Fruit fly (Drosophila melanogaster) whole organism, embryonic: ENCODE data around the gene Lim3.

ENCODE experiments used
- ATbp ChIP-seq: fragments of 200-800 bp; sonication (Bioruptor generic); optimal IDR thresholded peaks from 2 replicates; lab custom pipeline; 2017; ENCODE audit warnings: missing biosample characterization, mild to moderate bottlenecking, missing genetic modification characterization, missing genetic modification reagents
- Bdp1 ChIP-seq: fragments of 200-800 bp; sonication (Bioruptor generic); optimal IDR thresholded peaks from 3 replicates; lab custom pipeline; 2016; ENCODE audit warnings: missing biosample characterization, missing genetic modification characterization
- C15 ChIP-seq: fragments of 200-800 bp; sonication (Bioruptor generic); IDR thresholded peaks from 3 replicates; pipeline ENCODE4 v1.3.6; 2022; ENCODE audit warnings: missing biosample characterization, missing genetic modification characterization
- CG10274 ChIP-seq: fragments of 200-800 bp; sonication (Bioruptor generic); optimal IDR thresholded peaks from 3 replicates; lab custom pipeline; 2017; ENCODE audit warnings: missing biosample characterization, mild to moderate bottlenecking, missing genetic modification characterization
- CG10654 ChIP-seq: fragments of 200-800 bp; sonication (Bioruptor generic); optimal IDR thresholded peaks from 2 replicates; lab custom pipeline; 2016; ENCODE audit warnings: missing biosample characterization, missing genetic modification characterization
- CG12104 ChIP-seq: fragments of 200-800 bp; sonication (Bioruptor generic); optimal IDR thresholded peaks from 3 replicates; lab custom pipeline; 2016; ENCODE audit warnings: missing biosample characterization, missing genetic modification characterization
- CG12744 ChIP-seq: fragments of 200-800 bp; sonication (Bioruptor generic); optimal IDR thresholded peaks from 2 replicates; lab custom pipeline; 2016; ENCODE audit warnings: missing biosample characterization, missing genetic modification characterization
- CG1529 ChIP-seq: fragments of 200-800 bp; sonication (Bioruptor generic); optimal IDR thresholded peaks from 3 replicates; lab custom pipeline; 2018; ENCODE audit warnings: missing biosample characterization, missing genetic modification characterization
- CG15601 ChIP-seq: fragments of 200-800 bp; sonication (Bioruptor generic); optimal IDR thresholded peaks from 3 replicates; lab custom pipeline; 2019; ENCODE audit warnings: missing biosample characterization, mild to moderate bottlenecking, missing genetic modification characterization, moderate library complexity
- CG16815 ChIP-seq: fragments of 200-800 bp; sonication (Bioruptor generic); optimal IDR thresholded peaks from 3 replicates; lab custom pipeline; 2017; ENCODE audit warnings: missing biosample characterization, mild to moderate bottlenecking, missing genetic modification characterization
- CG31365 ChIP-seq: fragments of 200-800 bp; sonication (Bioruptor generic); optimal IDR thresholded peaks from 2 replicates; lab custom pipeline; 2018; ENCODE audit warnings: missing biosample characterization, mild to moderate bottlenecking, missing genetic modification characterization
- CG4854 ChIP-seq: fragments of 200-800 bp; sonication (Bioruptor generic); optimal IDR thresholded peaks from 2 replicates; lab custom pipeline; 2016; ENCODE audit warnings: missing biosample characterization, missing genetic modification characterization, inconsistent platforms
- CG6272 ChIP-seq: fragments of 200-800 bp; sonication (Bioruptor generic); IDR thresholded peaks from 2 replicates; pipeline ENCODE4 v1.3.6; 2022; ENCODE audit warnings: missing biosample characterization, missing genetic modification characterization
- CG6654 ChIP-seq: fragments of 200-800 bp; sonication (Bioruptor generic); optimal IDR thresholded peaks from 2 replicates; lab custom pipeline; 2017; ENCODE audit warnings: missing biosample characterization, mild to moderate bottlenecking, missing genetic modification characterization
- CG9932 ChIP-seq: fragments of 200-800 bp; sonication (Bioruptor generic); IDR thresholded peaks from 2 replicates; pipeline ENCODE4 v1.3.6; 2022; ENCODE audit warnings: missing biosample characterization, missing genetic modification characterization
- CTCF ChIP-seq: fragments of 200-800 bp; sonication (Bioruptor generic); optimal IDR thresholded peaks from 2 replicates; lab custom pipeline; 2017; ENCODE audit warnings: missing biosample characterization, mild to moderate bottlenecking, missing genetic modification characterization, moderate library complexity
- D19A ChIP-seq: fragments of 200-800 bp; optimal IDR thresholded peaks from 3 replicates; lab custom pipeline; 2019; ENCODE audit warnings: missing biosample characterization, mild to moderate bottlenecking, missing genetic modification characterization, moderate library complexity
- Dbx ChIP-seq: fragments of 200-800 bp; sonication (Bioruptor generic); IDR thresholded peaks from 3 replicates; pipeline ENCODE4 v1.3.6; 2022; ENCODE audit warnings: missing biosample characterization, missing genetic modification characterization
- Doc3 ChIP-seq: fragments of 200-800 bp; sonication (Bioruptor generic); IDR thresholded peaks from 3 replicates; pipeline ENCODE4 v1.3.6; 2022; ENCODE audit warnings: missing biosample characterization, missing genetic modification characterization; ENCODE audit not compliant: partially characterized antibody
- Eip74EF ChIP-seq, 2 experiments: fragments of 200-800 bp in 1 of 2; fragments of >200 bp in 1 of 2; sonication (Bioruptor generic) in 1 of 2; optimal IDR thresholded peaks; 2 replicates each; lab custom pipeline; 2017 to 2019; ENCODE audit warnings: missing biosample characterization in 2 of 2, missing genetic modification characterization in 2 of 2, mild to moderate bottlenecking in 1 of 2, moderate library complexity in 1 of 2
- Elba2 ChIP-seq: fragments of 200-800 bp; sonication (Bioruptor generic); optimal IDR thresholded peaks from 3 replicates; lab custom pipeline; 2016; ENCODE audit warnings: missing biosample characterization, missing genetic modification characterization
- GATAe ChIP-seq: fragments of 200-800 bp; sonication (Bioruptor generic); conservative IDR thresholded peaks from 2 replicates; pipeline ENCODE4 v1.3.6; 2022; ENCODE audit warnings: missing biosample characterization, missing genetic modification characterization
- HmgD ChIP-seq: fragments of 200-800 bp; sonication (Bioruptor generic); optimal IDR thresholded peaks from 3 replicates; lab custom pipeline; 2016; ENCODE audit warnings: missing biosample characterization, missing genetic modification characterization
- HmgZ ChIP-seq: fragments of 200-800 bp; sonication (Bioruptor generic); optimal IDR thresholded peaks from 2 replicates; lab custom pipeline; 2018; ENCODE audit warnings: missing biosample characterization, mild to moderate bottlenecking, missing genetic modification characterization
- Hsf ChIP-seq: fragments of 200-800 bp; sonication (Bioruptor generic); optimal IDR thresholded peaks from 3 replicates; lab custom pipeline; 2016; ENCODE audit warnings: missing biosample characterization, missing genetic modification characterization
- Kr ChIP-seq: fragments of 200-800 bp; sonication (Bioruptor generic); optimal IDR thresholded peaks from 2 replicates; lab custom pipeline; 2017; ENCODE audit warnings: missing biosample characterization, mild to moderate bottlenecking, missing genetic modification characterization
- MTF-1 ChIP-seq: fragments of 200-800 bp; sonication (Bioruptor generic); optimal IDR thresholded peaks from 2 replicates; lab custom pipeline; 2018; ENCODE audit warnings: missing biosample characterization, mild to moderate bottlenecking, missing genetic modification characterization, borderline replicate concordance
- Mrtf ChIP-seq: fragments of 200-800 bp; sonication (Bioruptor generic); IDR thresholded peaks from 3 replicates; pipeline ENCODE4 v1.3.6; 2022; ENCODE audit warnings: missing biosample characterization, missing genetic modification characterization
- Opbp ChIP-seq: fragments of 200-800 bp; sonication (Bioruptor generic); IDR thresholded peaks from 3 replicates; pipeline ENCODE4 v1.3.6; 2022; ENCODE audit warnings: missing biosample characterization, missing genetic modification characterization; ENCODE audit not compliant: partially characterized antibody
- Sry-δ ChIP-seq: fragments of 200-800 bp; sonication (Bioruptor generic); optimal IDR thresholded peaks from 2 replicates; lab custom pipeline; 2016; ENCODE audit warnings: missing biosample characterization, missing genetic modification characterization
- Xbp1 ChIP-seq: fragments of 200-800 bp; sonication (Bioruptor generic); optimal IDR thresholded peaks from 3 replicates; lab custom pipeline; 2016; ENCODE audit warnings: missing biosample characterization, mild to moderate bottlenecking, missing genetic modification characterization
- abd-A ChIP-seq: fragments of 200-800 bp; sonication (Bioruptor generic); optimal IDR thresholded peaks from 3 replicates; lab custom pipeline; 2019; ENCODE audit warnings: missing biosample characterization, mild to moderate bottlenecking, missing genetic modification characterization, moderate library complexity
- az2 ChIP-seq: fragments of 200-800 bp; sonication (Bioruptor generic); optimal IDR thresholded peaks from 3 replicates; lab custom pipeline; 2016; ENCODE audit warnings: missing biosample characterization, missing genetic modification characterization
- bcd ChIP-seq: fragments of 200-800 bp; sonication (Bioruptor generic); optimal IDR thresholded peaks from 2 replicates; lab custom pipeline; 2017; ENCODE audit warnings: missing biosample characterization, mild to moderate bottlenecking, missing genetic modification characterization
- cato ChIP-seq: fragments of 200-800 bp; sonication (Bioruptor generic); optimal IDR thresholded peaks from 2 replicates; lab custom pipeline; 2016; ENCODE audit warnings: missing biosample characterization, missing genetic modification characterization, borderline replicate concordance
- chm ChIP-seq: fragments of 200-800 bp; sonication (Bioruptor generic); IDR thresholded peaks from 2 replicates; pipeline ENCODE4 v1.3.6; 2022; ENCODE audit warnings: missing biosample characterization, missing genetic modification characterization
- chn ChIP-seq: fragments of 200-800 bp; sonication (Bioruptor generic); optimal IDR thresholded peaks from 2 replicates; lab custom pipeline; 2016; ENCODE audit warnings: missing biosample characterization, missing genetic modification characterization
- croc ChIP-seq: fragments of 200-800 bp; sonication (Bioruptor generic); conservative IDR thresholded peaks from 3 replicates; pipeline ENCODE4 v1.3.6; 2022; ENCODE audit warnings: missing biosample characterization, missing genetic modification characterization
- esg ChIP-seq: fragments of 200-800 bp; sonication (Bioruptor generic); conservative IDR thresholded peaks from 2 replicates; pipeline ENCODE4 v1.3.6; 2022; ENCODE audit warnings: missing biosample characterization, missing genetic modification characterization
- exex ChIP-seq: fragments of 200-800 bp; sonication (Bioruptor generic); optimal IDR thresholded peaks from 4 replicates; lab custom pipeline; 2018; ENCODE audit warnings: missing biosample characterization, mild to moderate bottlenecking, missing genetic modification characterization, moderate library complexity
- fd102C ChIP-seq: fragments of 200-800 bp; sonication (Bioruptor generic); optimal IDR thresholded peaks from 2 replicates; lab custom pipeline; 2018; ENCODE audit warnings: missing biosample characterization, mild to moderate bottlenecking, missing genetic modification characterization, moderate library complexity
- fd3F ChIP-seq: fragments of 200-800 bp; sonication (Bioruptor generic); optimal IDR thresholded peaks from 2 replicates; lab custom pipeline; 2018; ENCODE audit warnings: missing biosample characterization, mild to moderate bottlenecking, missing genetic modification characterization, moderate library complexity
- jigr1 ChIP-seq: fragments of 200-800 bp; sonication (Bioruptor generic); IDR thresholded peaks from 3 replicates; pipeline ENCODE4 v1.3.6; 2022; ENCODE audit warnings: missing biosample characterization, missing genetic modification characterization
- jing ChIP-seq: fragments of 200-800 bp; sonication (Bioruptor generic); optimal IDR thresholded peaks from 2 replicates; lab custom pipeline; 2018; ENCODE audit warnings: missing biosample characterization, mild to moderate bottlenecking, missing genetic modification characterization
- nmo ChIP-seq: fragments of 200-800 bp; sonication (Bioruptor generic); optimal IDR thresholded peaks from 2 replicates; lab custom pipeline; 2018; ENCODE audit warnings: missing biosample characterization, mild to moderate bottlenecking, missing genetic modification characterization, moderate library complexity
- oc ChIP-seq: fragments of 200-800 bp; sonication (Bioruptor generic); optimal IDR thresholded peaks from 2 replicates; lab custom pipeline; 2018; ENCODE audit warnings: missing biosample characterization, mild to moderate bottlenecking, missing genetic modification characterization, moderate library complexity
- odd ChIP-seq: fragments of 200-800 bp; sonication (Bioruptor generic); optimal IDR thresholded peaks from 2 replicates; lab custom pipeline; 2017; ENCODE audit warnings: missing biosample characterization, mild to moderate bottlenecking, missing genetic modification characterization
- sd ChIP-seq: fragments of 200-800 bp; sonication (Bioruptor generic); optimal IDR thresholded peaks from 3 replicates; lab custom pipeline; 2018; ENCODE audit warnings: missing biosample characterization, mild to moderate bottlenecking, missing genetic modification characterization, moderate library complexity
- seq ChIP-seq: fragments of 200-800 bp; sonication (Bioruptor generic); IDR thresholded peaks from 2 replicates; pipeline ENCODE4 v1.3.6; 2022; ENCODE audit warnings: missing biosample characterization, missing genetic modification characterization
- slbo ChIP-seq: fragments of 200-800 bp; sonication (Bioruptor generic); IDR thresholded peaks from 2 replicates; pipeline ENCODE4 v1.3.6; 2022; ENCODE audit warnings: missing biosample characterization, missing genetic modification characterization
- so ChIP-seq: fragments of 200-800 bp; sonication (Bioruptor generic); IDR thresholded peaks from 3 replicates; pipeline ENCODE4 v1.3.6; 2022; ENCODE audit warnings: missing biosample characterization, missing genetic modification characterization
- vfl ChIP-seq: fragments of 200-800 bp; sonication (Bioruptor generic); optimal IDR thresholded peaks from 2 replicates; lab custom pipeline; 2016; ENCODE audit warnings: missing biosample characterization, missing genetic modification characterization
- yki ChIP-seq: fragments of >200 bp; optimal IDR thresholded peaks from 3 replicates; lab custom pipeline; 2018

Lim3 gene

dm6 chr2L:19033288-19033687 is 74.9 kb downstream of the Lim3 start, which contains the start of gene hook (continued):
- TF ChIP-seq fd102C (no peak), CG12744 (GFP tag; lab: Kevin White, UChicago) (no peak), CG16815 (GFP tag; lab: Kevin White, UChicago) (no peak), vfl (no peak), CG10274 (GFP tag; lab: Kevin White, UChicago) (no peak), CTCF (GFP tag; lab: Kevin White, UChicago) (no peak), CG9932 (no peak), slbo (GFP tag; lab: Robert Waterston, UW) (no peak), seq (GFP tag; lab: Robert Waterston, UW) (no peak), CG6654 (GFP tag; lab: Kevin White, UChicago) (no peak), so (GFP tag; lab: Robert Waterston, UW) (no peak), croc (GFP tag; lab: Robert Waterston, UW) (no peak), esg (GFP tag; lab: Robert Waterston, UW) (no peak), jigr1 (no peak), Sry-δ (peak; percentile 61), D19A (tag; lab: Kevin White, UChicago) (no peak), bcd (no peak), Eip74EF (GFP tag; optimal IDR thresholded peaks at IDR 0.05; lab: Kevin White, UChicago) (no peak), Xbp1 (GFP tag; lab: Kevin White, UChicago) (no peak), fd3F (GFP tag; lab: Kevin White, UChicago) (no peak), GATAe (GFP tag; lab: Robert Waterston, UW) (no peak), CG6272 (GFP tag; lab: Robert Waterston, UW) (no peak), az2 (GFP tag; lab: Kevin White, UChicago) (no peak), oc (tag; lab: Kevin White, UChicago) (no peak), HmgZ (tag; lab: Kevin White, UChicago) (no peak), exex (no peak), Dbx (GFP tag; lab: Robert Waterston, UW) (no peak), Opbp (GFP tag; lab: Robert Waterston, UW) (peak; percentile 73; the same call in 2 of the 3 replicates), abd-A (tag; lab: Kevin White, UChicago) (no peak), chm (GFP tag; lab: Robert Waterston, UW) (no peak), odd (GFP tag; lab: Kevin White, UChicago) (no peak), CG12104 (GFP tag; lab: Kevin White, UChicago) (no peak), chn (GFP tag; lab: Kevin White, UChicago) (no peak), CG1529 (GFP tag; lab: Kevin White, UChicago) (no peak), yki (lab: Kevin White, UChicago) (no peak), Kr (GFP tag; lab: Kevin White, UChicago) (no peak), Hsf (GFP tag; lab: Kevin White, UChicago) (no peak), nmo (GFP tag; lab: Kevin White, UChicago) (peak; percentile 8), sd (tag; lab: Kevin White, UChicago) (no peak), ATbp (no peak), CG4854 (GFP tag; lab: Kevin White, UChicago) (no peak), C15 (GFP tag; lab: Robert Waterston, UW) (no peak), Mrtf (GFP tag; lab: Robert Waterston, UW) (no peak), CG15601 (tag; lab: Kevin White, UChicago) (no peak), Bdp1 (GFP tag; lab: Kevin White, UChicago) (no peak), jing (GFP tag; lab: Kevin White, UChicago) (no peak), Doc3 (GFP tag; lab: Robert Waterston, UW) (peak; percentile 84), MTF-1 (GFP tag; lab: Kevin White, UChicago) (no peak), Elba2 (GFP tag; lab: Kevin White, UChicago) (no peak), CG10654 (no peak), cato (no peak), HmgD (GFP tag; lab: Kevin White, UChicago) (no peak), CG31365 (tag; lab: Kevin White, UChicago) (no peak)
